Worm (Caenorhabditis elegans) whole organism, L1 larva: Measurements from ENCODE around the gene C45G7.4.

Experiments used
- C16A3.4 ChIP-seq: fragments of 150-350 bp; optimal IDR thresholded peaks from 2 replicates; lab custom pipeline; 2014; ENCODE audit warnings: missing biosample characterization, missing genetic modification characterization
- C34B4.2 ChIP-seq: sonication (generic microtip); optimal IDR thresholded peaks from 2 replicates; lab custom pipeline; 2017; ENCODE audit warnings: mild to moderate bottlenecking, missing genetic modification characterization, missing compliant biosample characterization
- F16B12.6 ChIP-seq: fragments of 150-350 bp; optimal IDR thresholded peaks from 2 replicates; lab custom pipeline; 2014; ENCODE audit warnings: missing biosample characterization, missing genetic modification characterization
- aha-1 ChIP-seq: fragments of 150-350 bp; optimal IDR thresholded peaks from 2 replicates; lab custom pipeline; 2014; ENCODE audit warnings: missing biosample characterization, missing genetic modification characterization
- ama-1 ChIP-seq: fragments of 150-350 bp; optimal IDR thresholded peaks from 2 replicates; lab custom pipeline; 2014
- blmp-1 ChIP-seq: fragments of 150-350 bp; optimal IDR thresholded peaks from 2 replicates; lab custom pipeline; 2014; ENCODE audit warnings: missing biosample characterization, missing genetic modification characterization
- ceh-82 ChIP-seq, 3 experiments: fragments of 150-350 bp in 1 of 3; sonication (generic microtip) in 2 of 3; optimal IDR thresholded peaks; 2 replicates each; lab custom pipeline; 2014 to 2017; ENCODE audit warnings: missing biosample characterization in 3 of 3, missing genetic modification characterization in 3 of 3
- ceh-90 ChIP-seq: sonication (generic microtip); optimal IDR thresholded peaks from 2 replicates; lab custom pipeline; 2016; ENCODE audit warnings: missing genetic modification characterization, missing compliant biosample characterization
- ces-1 ChIP-seq: fragments of 150-350 bp; optimal IDR thresholded peaks from 2 replicates; lab custom pipeline; 2014; ENCODE audit warnings: missing biosample characterization, missing genetic modification reagents, missing genetic modification characterization
- efl-1 ChIP-seq, 4 experiments: fragments of 150-350 bp; optimal IDR thresholded peaks in 3 of 4; peaks in 1 of 4; 1 replicate in 1 of 4; 2 replicates in 3 of 4; lab custom pipeline; 2014; ENCODE audit warnings: missing biosample characterization in 2 of 4, missing genetic modification characterization in 2 of 4, missing genetic modification reagents in 2 of 4
- efl-3 ChIP-seq: fragments of 200-800 bp; sonication (Bioruptor generic); optimal IDR thresholded peaks from 2 replicates; lab custom pipeline; 2018; ENCODE audit warnings: mild to moderate bottlenecking, missing genetic modification characterization, missing compliant biosample characterization
- egl-27 ChIP-seq, 2 experiments: fragments of 150-350 bp in 1 of 2; sonication (generic microtip); optimal IDR thresholded peaks; 3 replicates each; lab custom pipeline; 2017 to 2018; ENCODE audit warnings: missing biosample characterization in 2 of 2, missing genetic modification characterization in 2 of 2, missing genetic modification reagents in 2 of 2
- elt-2 ChIP-seq: sonication (generic microtip); optimal IDR thresholded peaks from 2 replicates; lab custom pipeline; 2016; ENCODE audit warnings: missing genetic modification characterization, mild to moderate bottlenecking, inconsistent platforms, missing compliant biosample characterization, missing genetic modification reagents
- elt-3 ChIP-seq, 6 experiments: fragments of 150-350 bp in 1 of 6; sonication (generic microtip); optimal IDR thresholded peaks; 2 replicates each; lab custom pipeline; 2017 to 2018; ENCODE audit warnings: missing biosample characterization in 6 of 6, missing genetic modification characterization in 6 of 6, inconsistent platforms in 1 of 6
- irx-1 ChIP-seq: sonication (generic microtip); optimal IDR thresholded peaks from 2 replicates; lab custom pipeline; 2016; ENCODE audit warnings: missing genetic modification characterization, missing compliant biosample characterization
- isw-1 ChIP-seq: fragments of 200-800 bp; sonication (Bioruptor generic); IDR thresholded peaks from 2 replicates; pipeline ENCODE4 v1.3.6; 2022; ENCODE audit warnings: missing genetic modification characterization, missing compliant biosample characterization
- jun-1 ChIP-seq: fragments of 150-350 bp; optimal IDR thresholded peaks from 2 replicates; lab custom pipeline; 2014; ENCODE audit warnings: missing biosample characterization, missing genetic modification reagents, missing genetic modification characterization
- lin-14 ChIP-seq: fragments of 200-800 bp; sonication (Bioruptor generic); optimal IDR thresholded peaks from 2 replicates; lab custom pipeline; 2018; ENCODE audit warnings: mild to moderate bottlenecking, missing genetic modification characterization, moderate library complexity, missing compliant biosample characterization
- lin-35 ChIP-seq, 2 experiments: fragments of 150-350 bp; optimal IDR thresholded peaks; 2 replicates each; lab custom pipeline; 2014; ENCODE audit warnings: missing biosample characterization in 2 of 2, missing genetic modification characterization in 2 of 2, missing genetic modification reagents in 2 of 2
- lir-3 ChIP-seq: sonication (generic microtip); optimal IDR thresholded peaks from 2 replicates; lab custom pipeline; 2016; ENCODE audit warnings: mild to moderate bottlenecking, missing genetic modification characterization, moderate library complexity, missing compliant biosample characterization; ENCODE audit not compliant: poor library complexity
- lsy-2 ChIP-seq, 2 experiments: fragments of 150-350 bp; optimal IDR thresholded peaks; 2 replicates each; lab custom pipeline; 2014; ENCODE audit warnings: missing biosample characterization in 2 of 2, missing genetic modification characterization in 2 of 2
- mab-9 ChIP-seq: fragments of 200-800 bp; sonication (Bioruptor generic); IDR thresholded peaks from 2 replicates; pipeline ENCODE4 v1.3.6; 2022; ENCODE audit warnings: missing genetic modification reagents, missing genetic modification characterization, missing compliant biosample characterization
- nhr-19 ChIP-seq: fragments of 200-800 bp; sonication (Bioruptor generic); conservative IDR thresholded peaks from 2 replicates; pipeline ENCODE4 v1.3.6; 2022; ENCODE audit warnings: missing genetic modification characterization, missing compliant biosample characterization
- nhr-20 ChIP-seq: sonication (generic microtip); optimal IDR thresholded peaks from 2 replicates; lab custom pipeline; 2016; ENCODE audit warnings: mild to moderate bottlenecking, missing genetic modification characterization, missing compliant biosample characterization
- nhr-28 ChIP-seq: fragments of 150-350 bp; optimal IDR thresholded peaks from 2 replicates; lab custom pipeline; 2014; ENCODE audit warnings: missing biosample characterization, missing genetic modification characterization
- nhr-85 ChIP-seq: sonication (generic microtip); peaks from one replicate; lab custom pipeline; 2016; ENCODE audit warnings: missing genetic modification characterization, inconsistent platforms, missing compliant biosample characterization
- pax-3 ChIP-seq: fragments of 200-800 bp; sonication (Bioruptor generic); optimal IDR thresholded peaks from 2 replicates; lab custom pipeline; 2018; ENCODE audit warnings: mild to moderate bottlenecking, missing genetic modification characterization, moderate library complexity, missing compliant biosample characterization
- rnt-1 ChIP-seq: sonication (generic microtip); optimal IDR thresholded peaks from 2 replicates; lab custom pipeline; 2016; ENCODE audit warnings: mild to moderate bottlenecking, missing genetic modification characterization, moderate library complexity, missing compliant biosample characterization
- snu-23 ChIP-seq: sonication (generic microtip); optimal IDR thresholded peaks from 2 replicates; lab custom pipeline; 2016; ENCODE audit warnings: missing genetic modification characterization, missing compliant biosample characterization
- tlp-1 ChIP-seq: fragments of 150-350 bp; optimal IDR thresholded peaks from 2 replicates; lab custom pipeline; 2014; ENCODE audit warnings: missing biosample characterization, missing genetic modification characterization
- unc-130 ChIP-seq: fragments of 150-350 bp; optimal IDR thresholded peaks from 2 replicates; lab custom pipeline; 2017; ENCODE audit warnings: missing biosample characterization, missing genetic modification characterization, inconsistent platforms
- unc-30 ChIP-seq: sonication (generic microtip); optimal IDR thresholded peaks from 2 replicates; lab custom pipeline; 2017; ENCODE audit warnings: missing biosample characterization, missing genetic modification characterization
- xbp-1 ChIP-seq: sonication (generic microtip); optimal IDR thresholded peaks from 2 replicates; lab custom pipeline; 2016; ENCODE audit warnings: missing genetic modification characterization, missing compliant biosample characterization
- zip-4 ChIP-seq: fragments of 200-800 bp; sonication (Bioruptor generic); optimal IDR thresholded peaks from 2 replicates; lab custom pipeline; 2018; ENCODE audit warnings: mild to moderate bottlenecking, missing genetic modification characterization, moderate library complexity, missing compliant biosample characterization
- ztf-4 ChIP-seq: fragments of 150-350 bp; optimal IDR thresholded peaks from 2 replicates; lab custom pipeline; 2014; ENCODE audit warnings: missing biosample characterization, missing genetic modification characterization

The C45G7.4 gene

DNA sequence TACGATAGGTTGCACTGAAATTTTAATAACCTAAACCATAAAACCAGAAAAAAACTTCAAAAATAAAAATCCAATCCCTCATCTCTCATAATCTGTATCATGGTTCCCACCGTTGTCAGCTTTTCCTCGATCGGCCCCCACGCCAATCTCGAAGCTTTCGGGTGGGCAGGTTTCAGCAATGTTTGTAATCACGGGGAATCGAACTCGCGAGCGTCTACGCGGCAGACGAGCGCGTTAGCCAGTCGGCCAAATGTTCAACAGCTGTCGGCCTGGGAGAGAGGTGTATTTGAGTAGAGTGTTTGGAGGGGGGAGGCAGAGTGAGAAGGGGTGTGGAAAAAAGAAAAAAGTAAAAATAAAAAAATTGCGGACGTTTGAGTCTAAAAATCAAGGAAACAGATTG is 24.4 kb upstream of the C45G7.4 start (continued):
- TF ChIP-seq nhr-19 (GFP tag; lab: Robert Waterston, UW) = peak; percentile 80
- TF ChIP-seq rnt-1 = peak; percentile 93
- no peak for TF ChIP-seq ces-1 (GFP tag; lab: Kevin White, UChicago)
- peak; percentile 76 for TF ChIP-seq xbp-1 (tag; lab: Kevin White, UChicago)
- TF ChIP-seq nhr-20 = peak; percentile 81
- TF ChIP-seq egl-27 (tag; optimal IDR thresholded peaks at IDR 0.05; lab: Kevin White, UChicago) = no peak
- peak; percentile 64 for TF ChIP-seq pax-3 (tag; lab: Kevin White, UChicago)

DNA sequence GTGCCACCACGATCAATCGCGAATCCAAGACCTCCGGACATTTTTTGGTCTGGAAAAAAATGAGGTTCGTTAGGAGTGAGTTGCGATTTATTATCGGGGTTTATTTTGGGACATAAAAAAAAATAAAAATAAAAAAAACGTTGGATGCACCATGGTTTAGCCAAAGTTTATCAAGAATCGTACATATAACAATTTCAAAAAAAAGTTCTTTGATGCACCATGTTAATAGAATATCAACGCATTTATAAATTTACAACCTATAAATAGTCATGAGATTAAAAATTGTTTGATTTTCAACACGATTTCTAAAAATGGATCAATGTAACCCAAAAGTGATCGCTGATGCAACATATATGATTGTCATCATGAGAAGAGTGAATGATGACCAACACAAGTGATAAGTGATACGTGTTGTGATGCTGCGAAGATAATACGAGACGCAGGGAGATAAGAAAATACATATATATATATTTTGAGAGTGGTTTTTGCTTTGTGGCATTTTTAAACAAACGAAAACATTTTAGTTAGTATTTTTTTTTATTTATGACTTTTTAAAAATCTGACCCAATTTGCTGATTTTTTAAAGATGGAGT is 20.3 kb upstream of the C45G7.4 start, which contains the start of gene Y38F2AR.12:
Gene Y38F2AR.12, minus strand, starts transcription at position 51 of the 593 bp plus-strand sequence.
- TF ChIP-seq tlp-1 (tag; lab: Kevin White, UChicago) = no peak
- TF ChIP-seq jun-1 (tag; lab: Kevin White, UChicago) = no peak
- no peak for TF ChIP-seq mab-9 (GFP tag; lab: Robert Waterston, UW)
- TF ChIP-seq ama-1 (lab: Kevin White, UChicago) = no peak
- TF ChIP-seq elt-3 (tag; optimal IDR thresholded peaks at IDR 0.05; lab: Kevin White, UChicago) = peak in 1 of 6 experiments; percentile 36
- TF ChIP-seq efl-1 (optimal IDR thresholded peaks at IDR 0.05; lab: Kevin White, UChicago) = no peak
- peak in 1 of 2 experiments; percentile 12 for TF ChIP-seq efl-1 (GFP tag; optimal IDR thresholded peaks at IDR 0.05 in 1 of 2; lab: Kevin White, UChicago)
- TF ChIP-seq lin-35 (GFP tag; optimal IDR thresholded peaks at IDR 0.05; lab: Kevin White, UChicago) = peak in 1 of 2 experiments; percentile 17
- no peak for TF ChIP-seq isw-1
- TF ChIP-seq unc-30 = no peak
- no peak for TF ChIP-seq pax-3 (tag; lab: Kevin White, UChicago)
- peak; percentile 29 for TF ChIP-seq nhr-20
- TF ChIP-seq elt-2 (tag; lab: Kevin White, UChicago) = peak; percentile 1
- peak; percentile 13 for TF ChIP-seq snu-23 (GFP tag; lab: Kevin White, UChicago)
- TF ChIP-seq blmp-1 (tag; lab: Kevin White, UChicago) = peak; percentile 24
- TF ChIP-seq F16B12.6 (tag; lab: Kevin White, UChicago) = no peak
- TF ChIP-seq irx-1 (tag; lab: Kevin White, UChicago) = no peak
- no peak for TF ChIP-seq aha-1 (tag; lab: Kevin White, UChicago)
- TF ChIP-seq ceh-82 (tag; optimal IDR thresholded peaks at IDR 0.05; lab: Kevin White, UChicago) = no peak
- no peak for TF ChIP-seq lir-3 (tag; lab: Kevin White, UChicago)
- TF ChIP-seq efl-3 = no peak
- TF ChIP-seq nhr-28 (tag; lab: Kevin White, UChicago) = no peak
- peak; percentile 14 for TF ChIP-seq lin-14 (GFP tag; lab: Kevin White, UChicago)
- TF ChIP-seq ceh-90 (tag; lab: Kevin White, UChicago) = no peak
- no peak for TF ChIP-seq lsy-2 (tag; optimal IDR thresholded peaks at IDR 0.05; lab: Kevin White, UChicago)
- TF ChIP-seq, all 84 proteins: peak for 8

DNA sequence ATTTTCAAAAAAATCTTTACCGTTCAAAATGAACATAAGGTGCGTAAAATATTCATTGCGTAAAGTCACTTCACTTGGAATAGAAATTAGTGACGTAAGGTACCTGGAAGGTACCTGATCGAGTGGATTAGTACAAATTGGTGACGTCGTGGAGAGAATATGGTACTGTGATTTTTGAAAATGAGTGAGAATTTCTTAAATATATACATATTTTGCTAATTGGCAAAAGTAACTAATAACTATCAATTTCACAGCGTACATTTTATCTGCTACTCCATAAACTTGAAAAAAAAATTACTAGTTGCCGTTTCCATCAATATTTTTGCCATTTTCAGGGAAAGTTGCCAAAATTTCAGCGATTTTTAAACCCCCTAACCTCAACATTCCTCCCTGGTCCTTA is 16.1 kb upstream of the C45G7.4 start:
- TF ChIP-seq nhr-85 (tag; lab: Kevin White, UChicago) (peak; percentile 66), nhr-28 (tag; lab: Kevin White, UChicago) (no peak)

DNA sequence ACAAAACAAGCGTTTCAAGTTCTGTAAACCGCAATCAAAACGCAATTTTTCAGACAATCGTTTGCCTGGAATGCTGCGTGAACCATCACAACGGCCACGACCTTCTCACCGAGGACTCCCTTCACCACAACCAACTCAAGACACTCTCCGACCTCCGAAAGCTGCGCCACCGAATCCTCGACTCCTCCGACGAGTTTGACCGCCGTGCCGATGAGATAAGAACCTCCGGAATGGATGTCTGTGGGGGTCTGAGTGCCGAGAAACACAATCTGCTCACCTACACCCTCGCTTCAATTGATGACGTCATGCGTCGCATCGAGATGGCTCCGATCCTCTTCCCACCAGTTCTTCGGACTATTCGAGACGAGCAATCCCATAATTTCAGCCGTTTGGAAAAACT is 1.6 kb downstream of the C45G7.4 start:
- TF ChIP-seq ztf-4 (tag; lab: Kevin White, UChicago) (no peak), ama-1 (lab: Kevin White, UChicago) (no peak), efl-1 (optimal IDR thresholded peaks at IDR 0.05; lab: Kevin White, UChicago) (no peak), efl-1 (GFP tag; optimal IDR thresholded peaks at IDR 0.05 in 1 of 2; lab: Kevin White, UChicago) (no peak), unc-130 (tag; lab: Kevin White, UChicago) (no peak), zip-4 (no peak), C16A3.4 (tag; lab: Kevin White, UChicago) (no peak), C34B4.2 (tag; lab: Kevin White, UChicago) (no peak), lin-35 (GFP tag; optimal IDR thresholded peaks at IDR 0.05; lab: Kevin White, UChicago) (no peak)
